Worm (Caenorhabditis elegans) whole organism, young adult: ENCODE measurements around the gene srh-186.

ENCODE experiments used
- B0336.3 ChIP-seq: fragments of 200-800 bp; sonication (Bioruptor generic); IDR thresholded peaks from 2 replicates; pipeline ENCODE4 v1.3.6; 2022; ENCODE audit warnings: missing genetic modification characterization, missing compliant biosample characterization
- D2030.7 ChIP-seq: fragments of 200-800 bp; sonication (Bioruptor generic); IDR thresholded peaks from 2 replicates; pipeline ENCODE4 v1.3.6; 2022; ENCODE audit warnings: missing genetic modification reagents, missing genetic modification characterization, missing compliant biosample characterization
- F39B2.1 ChIP-seq: fragments of 200-800 bp; sonication (Bioruptor generic); IDR thresholded peaks from 2 replicates; pipeline ENCODE4 v1.3.6; 2022; ENCODE audit warnings: missing genetic modification reagents, missing genetic modification characterization, missing compliant biosample characterization
- F52B5.7 ChIP-seq: sonication (generic microtip); optimal IDR thresholded peaks from 2 replicates; lab custom pipeline; 2016; ENCODE audit warnings: mild to moderate bottlenecking, missing genetic modification characterization, missing compliant biosample characterization
- T26A5.8 ChIP-seq: sonication (generic microtip); optimal IDR thresholded peaks from 2 replicates; lab custom pipeline; 2016; ENCODE audit warnings: missing genetic modification characterization, missing compliant biosample characterization
- Y95B8A.8 ChIP-seq: fragments of 200-800 bp; sonication (Bioruptor generic); IDR thresholded peaks from 2 replicates; pipeline ENCODE4 v1.3.6; 2022; ENCODE audit warnings: missing genetic modification reagents, missing genetic modification characterization, missing compliant biosample characterization
- akir-1 ChIP-seq: fragments of 200-800 bp; sonication (Bioruptor generic); optimal IDR thresholded peaks from 2 replicates; lab custom pipeline; 2018; ENCODE audit warnings: mild to moderate bottlenecking, missing genetic modification characterization, moderate library complexity, missing compliant biosample characterization
- atf-7 ChIP-seq: sonication (generic microtip); optimal IDR thresholded peaks from 2 replicates; lab custom pipeline; 2017; ENCODE audit warnings: mild to moderate bottlenecking, missing genetic modification characterization, missing compliant biosample characterization
- bed-1 ChIP-seq: fragments of 200-800 bp; sonication (Bioruptor generic); IDR thresholded peaks from 2 replicates; pipeline ENCODE4 v1.3.6; 2022; ENCODE audit warnings: missing genetic modification reagents, missing genetic modification characterization, missing compliant biosample characterization
- ccch-3 ChIP-seq: fragments of 200-800 bp; sonication (Bioruptor generic); optimal IDR thresholded peaks from 2 replicates; lab custom pipeline; 2018; ENCODE audit warnings: mild to moderate bottlenecking, missing genetic modification characterization, missing compliant biosample characterization
- cebp-2 ChIP-seq: fragments of 200-800 bp; sonication (Bioruptor generic); IDR thresholded peaks from 2 replicates; pipeline ENCODE4 v1.3.6; 2022; ENCODE audit warnings: missing genetic modification characterization, missing compliant biosample characterization
- ceh-40 ChIP-seq: fragments of 200-800 bp; sonication (Bioruptor generic); IDR thresholded peaks from 2 replicates; pipeline ENCODE4 v1.3.6; 2022; ENCODE audit warnings: missing genetic modification characterization, missing compliant biosample characterization
- chd-7 ChIP-seq: sonication (generic microtip); optimal IDR thresholded peaks from 2 replicates; lab custom pipeline; 2016; ENCODE audit warnings: mild to moderate bottlenecking, missing genetic modification characterization, moderate library complexity, missing compliant biosample characterization
- dox-1 ChIP-seq: fragments of 200-800 bp; sonication (Bioruptor generic); IDR thresholded peaks from 2 replicates; pipeline ENCODE4 v1.3.6; 2022; ENCODE audit warnings: missing genetic modification reagents, missing genetic modification characterization, missing compliant biosample characterization
- egl-18 ChIP-seq: fragments of 200-800 bp; sonication (Bioruptor generic); IDR thresholded peaks from 2 replicates; pipeline ENCODE4 v1.3.6; 2022; ENCODE audit warnings: missing genetic modification reagents, missing genetic modification characterization, missing compliant biosample characterization
- lin-40 ChIP-seq: sonication (generic microtip); optimal IDR thresholded peaks from 2 replicates; lab custom pipeline; 2016; ENCODE audit warnings: missing genetic modification characterization, mild to moderate bottlenecking, missing compliant biosample characterization, missing genotype, missing genetic modification reagents
- lsl-1 ChIP-seq: fragments of 200-800 bp; sonication (Bioruptor generic); optimal IDR thresholded peaks from 2 replicates; lab custom pipeline; 2018; ENCODE audit warnings: mild to moderate bottlenecking, missing genetic modification characterization, moderate library complexity, missing compliant biosample characterization
- madf-6 ChIP-seq: fragments of 200-800 bp; sonication (Bioruptor generic); IDR thresholded peaks from 2 replicates; pipeline ENCODE4 v1.3.6; 2022; ENCODE audit warnings: missing genetic modification reagents, missing genetic modification characterization, missing compliant biosample characterization
- mcd-1 ChIP-seq: fragments of 200-800 bp; sonication (Bioruptor generic); IDR thresholded peaks from 2 replicates; pipeline ENCODE4 v1.3.6; 2022; ENCODE audit warnings: missing genetic modification reagents, missing genetic modification characterization, missing compliant biosample characterization
- mxl-1 ChIP-seq: sonication (generic microtip); optimal IDR thresholded peaks from 2 replicates; lab custom pipeline; 2016; ENCODE audit warnings: missing genetic modification characterization, missing compliant biosample characterization
- nfya-1 ChIP-seq: sonication (generic microtip); optimal IDR thresholded peaks from 2 replicates; lab custom pipeline; 2017; ENCODE audit warnings: antibody characterized with exemption, missing compliant biosample characterization, missing genetic modification characterization, borderline replicate concordance; ENCODE audit not compliant: insufficient read depth
- nfyb-1 ChIP-seq: fragments of 200-800 bp; sonication (Bioruptor generic); IDR thresholded peaks from 2 replicates; pipeline ENCODE4 v1.3.6; 2022; ENCODE audit warnings: missing genetic modification reagents, missing genetic modification characterization, missing compliant biosample characterization
- nhr-179 ChIP-seq: sonication (generic microtip); optimal IDR thresholded peaks from 2 replicates; lab custom pipeline; 2016; ENCODE audit warnings: mild to moderate bottlenecking, missing genetic modification characterization, missing compliant biosample characterization
- nhr-80 ChIP-seq: sonication (generic microtip); optimal IDR thresholded peaks from 2 replicates; lab custom pipeline; 2016; ENCODE audit warnings: missing genetic modification characterization, missing compliant biosample characterization
- pha-4 ChIP-seq: fragments of 150-350 bp; sonication (generic microtip); optimal IDR thresholded peaks from 2 replicates; lab custom pipeline; 2014; ENCODE audit warnings: missing biosample characterization, missing genetic modification reagents, missing genetic modification characterization
- rcor-1 ChIP-seq: fragments of 200-800 bp; sonication (Bioruptor generic); IDR thresholded peaks from 2 replicates; pipeline ENCODE4 v1.3.6; 2022; ENCODE audit warnings: missing genetic modification reagents, missing genetic modification characterization, missing compliant biosample characterization
- rec-8 ChIP-seq, 2 experiments: sonication (generic microtip); optimal IDR thresholded peaks; 2 replicates each; lab custom pipeline; 2016; ENCODE audit warnings: mild to moderate bottlenecking in 2 of 2, missing genetic modification characterization in 2 of 2, missing genetic modification reagents in 2 of 2, missing genotype in 2 of 2, missing biosample characterization in 1 of 2, missing compliant biosample characterization in 1 of 2, moderate library complexity in 1 of 2
- repo-1 ChIP-seq: sonication (generic microtip); optimal IDR thresholded peaks from 2 replicates; lab custom pipeline; 2017; ENCODE audit warnings: mild to moderate bottlenecking, missing genetic modification characterization, missing compliant biosample characterization
- rpc-1 ChIP-seq, 2 experiments: fragments of 150-350 bp in 1 of 2; sonication (generic microtip) in 1 of 2; optimal IDR thresholded peaks; 2 replicates each; lab custom pipeline; 2014 to 2018; ENCODE audit warnings: missing biosample characterization in 1 of 2, missing genetic modification characterization in 1 of 2, missing genetic modification reagents in 1 of 2, missing genotype in 1 of 2
- snpc-4 ChIP-seq, 5 experiments: fragments of 150-350 bp in 1 of 5; sonication (generic microtip) in 4 of 5; optimal IDR thresholded peaks; 2 replicates each; lab custom pipeline; 2014 to 2018; ENCODE audit warnings: missing genetic modification characterization in 5 of 5, missing biosample characterization in 3 of 5, antibody characterized with exemption in 2 of 5, mild to moderate bottlenecking in 2 of 5, missing compliant biosample characterization in 2 of 5, missing genotype in 2 of 5, moderate library complexity in 2 of 5, missing genetic modification reagents in 1 of 5
- tbp1 ChIP-seq: fragments of 200-800 bp; sonication (Bioruptor generic); optimal IDR thresholded peaks from 2 replicates; lab custom pipeline; 2018; ENCODE audit warnings: mild to moderate bottlenecking, missing genetic modification characterization, missing compliant biosample characterization
- tbx-9 ChIP-seq: sonication (generic microtip); optimal IDR thresholded peaks from 2 replicates; lab custom pipeline; 2016; ENCODE audit warnings: borderline replicate concordance, missing genetic modification characterization, inconsistent platforms, missing compliant biosample characterization
- unc-62 ChIP-seq: fragments of 150-350 bp; optimal IDR thresholded peaks from 2 replicates; lab custom pipeline; 2014; ENCODE audit warnings: missing biosample characterization, missing genetic modification reagents, missing genetic modification characterization
- zfh-2 ChIP-seq: fragments of 200-800 bp; sonication (Bioruptor generic); conservative IDR thresholded peaks from 2 replicates; pipeline ENCODE4 v1.3.6; 2022; ENCODE audit warnings: missing genetic modification reagents, missing genetic modification characterization, missing compliant biosample characterization
- ztf-26 ChIP-seq: sonication (generic microtip); optimal IDR thresholded peaks from 2 replicates; lab custom pipeline; 2017; ENCODE audit warnings: missing genetic modification characterization, missing compliant biosample characterization
- ztf-28 ChIP-seq: fragments of 200-800 bp; sonication (Bioruptor generic); IDR thresholded peaks from 2 replicates; pipeline ENCODE4 v1.3.6; 2022; ENCODE audit warnings: missing genetic modification reagents, missing genetic modification characterization, missing compliant biosample characterization

The srh-186 gene

ce11 chrV:15974836-15975235 lies 19.2 kb downstream of the srh-186 start, which contains the start of gene sru-22:
Gene sru-22 (minus strand): TSS chrV:15974936.
- TF ChIP-seq nfyb-1 (no peak), akir-1 (GFP tag; lab: Kevin White, UChicago) (no peak), lin-40 (tag; lab: Kevin White, UChicago) (no peak), bed-1 (no peak), nfya-1 (tag; lab: Kevin White, UChicago) (no peak), mcd-1 (no peak), rpc-1 (optimal IDR thresholded peaks at IDR 0.05; lab: Kevin White, UChicago) (no peak), rpc-1 (tag; optimal IDR thresholded peaks at IDR 0.05; lab: Kevin White, UChicago) (no peak), F52B5.7 (tag; lab: Kevin White, UChicago) (no peak), dox-1 (GFP tag; lab: Robert Waterston, UW) (no peak), tbp1 (GFP tag; lab: Kevin White, UChicago) (no peak), B0336.3 (no peak), zfh-2 (GFP tag; lab: Robert Waterston, UW) (no peak), cebp-2 (no peak), madf-6 (GFP tag; lab: Robert Waterston, UW) (no peak), ccch-3 (no peak), ztf-26 (no peak), rcor-1 (GFP tag; lab: Robert Waterston, UW) (no peak), nhr-179 (tag; lab: Kevin White, UChicago) (no peak), T26A5.8 (tag; lab: Kevin White, UChicago) (no peak), mxl-1 (no peak)

- TF ChIP-seq ccch-3, result no peak
- TF ChIP-seq Y95B8A.8, result no peak
- TF ChIP-seq tbx-9, result no peak
- TF ChIP-seq repo-1, result no peak
- TF ChIP-seq ceh-40 (GFP tag; lab: Robert Waterston, UW), result no peak
Observed at ce11 chrV:15975845-15976244, 20.2 kb downstream of the srh-186 start, which contains the start of gene clec-232. Gene clec-232 (plus strand): TSS chrV:15976145.

- peak; percentile 78 for TF ChIP-seq nhr-80
- peak; percentile 24 for TF ChIP-seq atf-7 (tag; lab: Kevin White, UChicago)
- no peak for TF ChIP-seq lsl-1
- peak; percentile 95 for TF ChIP-seq unc-62 (GFP tag; lab: Kevin White, UChicago)
- TF ChIP-seq ztf-26, result no peak
Observed at ce11 chrV:15978232-15978764, 22.7 kb downstream of the srh-186 start, which contains the start of gene oac-20. Gene oac-20 (plus strand): TSS chrV:15978714.

- TF ChIP-seq snpc-4 (GFP tag; optimal IDR thresholded peaks at IDR 0.05; lab: Kevin White, UChicago), result no peak
- TF ChIP-seq snpc-4 (tag; optimal IDR thresholded peaks at IDR 0.05; lab: Kevin White, UChicago), result peak; percentile 77 to 90 (median 81)
- TF ChIP-seq rcor-1 (GFP tag; lab: Robert Waterston, UW), result no peak
- TF ChIP-seq, all 124 proteins: peak for 1
Observed at ce11 chrV:15982733-15983344, 27.2 kb downstream of the srh-186 start, which contains the start of the genes fbxa-99 and F36G9.13. Gene fbxa-99 (minus strand): TSS chrV:15982854. Gene F36G9.13 (plus strand): TSS chrV:15983294.

DNA sequence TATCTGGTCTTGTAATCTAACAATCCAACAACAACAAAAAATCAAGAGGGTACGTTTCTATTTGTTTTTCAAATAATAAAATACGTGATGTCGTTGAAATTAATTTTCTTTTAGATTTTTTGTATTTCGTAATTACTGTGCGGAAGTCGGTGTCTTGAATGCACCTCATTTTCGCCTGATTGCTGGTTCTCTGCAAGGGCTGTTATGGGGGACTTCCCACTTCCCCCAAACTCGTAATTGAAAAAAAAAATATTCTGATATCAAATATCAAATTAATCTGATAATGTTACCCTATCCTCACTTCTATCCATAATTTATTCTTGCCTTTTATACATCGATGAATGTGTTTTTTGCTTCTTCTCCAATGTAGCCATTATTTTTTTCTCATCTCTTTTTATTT lies 32.5 kb downstream of the srh-186 start, which contains the start of gene F36G9.15:
F36G9.15 (minus strand) TSS at position 101 of the 400 bp plus-strand sequence.
- TF ChIP-seq D2030.7 (GFP tag; lab: Robert Waterston, UW) (no peak), egl-18 (GFP tag; lab: Robert Waterston, UW) (no peak), F39B2.1 (GFP tag; lab: Robert Waterston, UW) (no peak), ztf-28 (GFP tag; lab: Robert Waterston, UW) (no peak), unc-62 (GFP tag; lab: Kevin White, UChicago) (no peak), T26A5.8 (tag; lab: Kevin White, UChicago) (no peak), chd-7 (tag; lab: Kevin White, UChicago) (no peak), akir-1 (GFP tag; lab: Kevin White, UChicago) (no peak), pha-4 (tag; lab: Kevin White, UChicago) (no peak), rec-8 (tag; optimal IDR thresholded peaks at IDR 0.05; lab: Kevin White, UChicago) (no peak)
